Worm (Caenorhabditis elegans) whole organism, L4/young adult: ENCODE results near the gene ztf-13.

ENCODE experiments used
- W03F9.2 ChIP-seq: fragments of 150-350 bp; optimal IDR thresholded peaks from 2 replicates; lab custom pipeline; 2014; ENCODE audit warnings: missing biosample characterization, missing genetic modification characterization
- him-1 ChIP-seq: sonication (generic microtip); optimal IDR thresholded peaks from 2 replicates; lab custom pipeline; 2016; ENCODE audit warnings: missing genotype, missing genetic modification reagents, missing genetic modification characterization, missing compliant biosample characterization

DNA sequence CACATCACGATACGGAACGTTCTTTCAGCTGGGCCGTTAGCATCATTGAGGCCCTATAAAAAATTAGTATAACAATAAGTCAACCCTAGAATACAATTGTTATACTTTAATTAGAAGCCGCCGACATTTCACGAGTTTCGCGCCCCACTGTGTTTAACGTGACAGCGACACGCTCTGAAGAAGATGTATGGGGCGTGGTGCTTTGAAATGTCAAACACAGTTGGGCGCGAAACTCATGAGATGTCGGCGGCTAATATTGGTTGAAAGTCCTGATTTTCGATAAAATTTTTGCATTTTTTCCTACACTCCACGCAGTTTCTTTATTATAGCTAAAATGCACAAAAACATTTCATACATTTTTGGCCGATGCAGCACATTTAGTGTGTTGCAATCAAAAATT, 45.9 kb downstream of the ztf-13 start:
- no peak for TF ChIP-seq him-1 (tag; lab: Kevin White, UChicago)
- TF ChIP-seq W03F9.2 (tag; lab: Kevin White, UChicago), result no peak
